Fruit fly (Drosophila melanogaster) whole organism, embryonic: ENCODE data around the gene CG7071.

Experiments
- ATbp ChIP-seq: fragments of 200-800 bp; sonication (Bioruptor generic); optimal IDR thresholded peaks from 2 replicates; lab custom pipeline; 2017; ENCODE audit warnings: missing biosample characterization, mild to moderate bottlenecking, missing genetic modification characterization, missing genetic modification reagents
- Antp ChIP-seq: fragments of 200-800 bp; sonication (Bioruptor generic); optimal IDR thresholded peaks from 3 replicates; lab custom pipeline; 2016; ENCODE audit warnings: missing biosample characterization, missing genetic modification characterization
- Atf-2 ChIP-seq: fragments of 200-800 bp; sonication (Bioruptor generic); optimal IDR thresholded peaks from 2 replicates; lab custom pipeline; 2016; ENCODE audit warnings: missing biosample characterization, missing genetic modification characterization
- B-H2 ChIP-seq: fragments of 200-800 bp; sonication (Bioruptor generic); optimal IDR thresholded peaks from 2 replicates; lab custom pipeline; 2018; ENCODE audit warnings: missing biosample characterization, mild to moderate bottlenecking, missing genetic modification characterization
- Bgb ChIP-seq: fragments of 200-800 bp; sonication (Bioruptor generic); IDR thresholded peaks from 2 replicates; pipeline ENCODE4 v1.3.6; 2022; ENCODE audit warnings: missing biosample characterization, missing genetic modification characterization; ENCODE audit not compliant: partially characterized antibody
- Bteb2 ChIP-seq: fragments of 200-800 bp; sonication (Bioruptor generic); optimal IDR thresholded peaks from 2 replicates; lab custom pipeline; 2016; ENCODE audit warnings: missing biosample characterization, missing genetic modification characterization
- C15 ChIP-seq: fragments of 200-800 bp; sonication (Bioruptor generic); IDR thresholded peaks from 3 replicates; pipeline ENCODE4 v1.3.6; 2022; ENCODE audit warnings: missing biosample characterization, missing genetic modification characterization
- CG10267 ChIP-seq: fragments of 200-800 bp; sonication (Bioruptor generic); optimal IDR thresholded peaks from 2 replicates; lab custom pipeline; 2018; ENCODE audit warnings: missing biosample characterization, mild to moderate bottlenecking, missing genetic modification characterization, moderate library complexity
- CG10959 ChIP-seq: fragments of 200-800 bp; sonication (Bioruptor generic); IDR thresholded peaks from 2 replicates; pipeline ENCODE4 v1.3.6; 2022; ENCODE audit warnings: missing biosample characterization, missing genetic modification characterization
- CG11085 ChIP-seq: fragments of 200-800 bp; sonication (Bioruptor generic); IDR thresholded peaks from 2 replicates; pipeline ENCODE4 v1.3.6; 2022; ENCODE audit warnings: missing biosample characterization, missing genetic modification characterization
- CG11093 ChIP-seq: fragments of 200-800 bp; sonication (Bioruptor generic); IDR thresholded peaks from 3 replicates; pipeline ENCODE4 v1.3.6; 2022; ENCODE audit warnings: missing biosample characterization, missing genetic modification characterization
- CG13894 ChIP-seq: fragments of 200-800 bp; sonication (Bioruptor generic); optimal IDR thresholded peaks from 3 replicates; lab custom pipeline; 2018; ENCODE audit warnings: missing biosample characterization, mild to moderate bottlenecking, missing genetic modification characterization, moderate library complexity
- CG14710 ChIP-seq: fragments of 200-800 bp; sonication (Bioruptor generic); optimal IDR thresholded peaks from 3 replicates; lab custom pipeline; 2019; ENCODE audit warnings: missing biosample characterization, mild to moderate bottlenecking, missing genetic modification characterization, moderate library complexity
- CG1647 ChIP-seq: fragments of 200-800 bp; sonication (Bioruptor generic); optimal IDR thresholded peaks from 3 replicates; lab custom pipeline; 2016; ENCODE audit warnings: missing biosample characterization, missing genetic modification characterization
- CG1832 ChIP-seq: fragments of 200-800 bp; sonication (Bioruptor generic); optimal IDR thresholded peaks from 2 replicates; lab custom pipeline; 2017; ENCODE audit warnings: missing biosample characterization, mild to moderate bottlenecking, missing genetic modification characterization, inconsistent platforms
- CG18476 ChIP-seq: fragments of 200-800 bp; sonication (Bioruptor generic); optimal IDR thresholded peaks from 2 replicates; lab custom pipeline; 2016; ENCODE audit warnings: missing biosample characterization, mild to moderate bottlenecking, missing genetic modification characterization
- CG2202 ChIP-seq: fragments of 200-800 bp; sonication (Bioruptor generic); optimal IDR thresholded peaks from 2 replicates; lab custom pipeline; 2018; ENCODE audit warnings: missing biosample characterization, mild to moderate bottlenecking, missing genetic modification characterization
- CG31441 ChIP-seq: fragments of 200-800 bp; sonication (Bioruptor generic); IDR thresholded peaks from 2 replicates; pipeline ENCODE4 v1.3.6; 2022; ENCODE audit warnings: missing biosample characterization, missing genetic modification characterization
- CG3847 ChIP-seq: fragments of 200-800 bp; sonication (Bioruptor generic); IDR thresholded peaks from 2 replicates; pipeline ENCODE4 v1.3.6; 2022; ENCODE audit warnings: missing biosample characterization, missing genetic modification characterization
- CG4404 ChIP-seq: fragments of 200-800 bp; sonication (Bioruptor generic); IDR thresholded peaks from 2 replicates; pipeline ENCODE4 v1.3.6; 2022; ENCODE audit warnings: missing biosample characterization, missing genetic modification characterization
- CG5245 ChIP-seq: fragments of 200-800 bp; sonication (Bioruptor generic); optimal IDR thresholded peaks from 3 replicates; lab custom pipeline; 2016; ENCODE audit warnings: missing biosample characterization, missing genetic modification characterization
- CG6175 ChIP-seq: fragments of 200-800 bp; sonication (Bioruptor generic); IDR thresholded peaks from 3 replicates; pipeline ENCODE4 v1.3.6; 2022; ENCODE audit warnings: missing biosample characterization, missing genetic modification characterization
- CkIIα-i1 ChIP-seq: fragments of 200-800 bp; sonication (Bioruptor generic); IDR thresholded peaks from 2 replicates; pipeline ENCODE4 v1.3.6; 2022; ENCODE audit warnings: missing biosample characterization, missing genetic modification characterization
- Ets97D ChIP-seq: fragments of 200-800 bp; sonication (Bioruptor generic); optimal IDR thresholded peaks from 3 replicates; lab custom pipeline; 2016; ENCODE audit warnings: missing biosample characterization, missing genetic modification characterization
- Fer3 ChIP-seq: fragments of 200-800 bp; sonication (Bioruptor generic); optimal IDR thresholded peaks from 2 replicates; lab custom pipeline; 2018; ENCODE audit warnings: missing biosample characterization, mild to moderate bottlenecking, missing genetic modification characterization, moderate library complexity
- Gsc ChIP-seq: fragments of 200-800 bp; sonication (Bioruptor generic); IDR thresholded peaks from 2 replicates; pipeline ENCODE4 v1.3.6; 2022; ENCODE audit warnings: missing biosample characterization, missing genetic modification characterization
- HLH4C ChIP-seq: fragments of 200-800 bp; sonication (Bioruptor generic); IDR thresholded peaks from 3 replicates; pipeline ENCODE4 v1.3.6; 2022; ENCODE audit warnings: missing biosample characterization, missing genetic modification characterization; ENCODE audit not compliant: partially characterized antibody
- HLH54F ChIP-seq: fragments of 200-800 bp; sonication (Bioruptor generic); optimal IDR thresholded peaks from 3 replicates; lab custom pipeline; 2016; ENCODE audit warnings: missing biosample characterization, missing genetic modification characterization
- HLHmδ ChIP-seq: fragments of 200-800 bp; sonication (Bioruptor generic); optimal IDR thresholded peaks from 2 replicates; lab custom pipeline; 2018; ENCODE audit warnings: missing biosample characterization, mild to moderate bottlenecking, missing genetic modification characterization, moderate library complexity
- MBD-R2 ChIP-seq: fragments of 200-800 bp; sonication (Bioruptor generic); IDR thresholded peaks from 2 replicates; pipeline ENCODE4 v1.3.6; 2022; ENCODE audit warnings: missing biosample characterization, missing genetic modification characterization
- MTF-1 ChIP-seq: fragments of 200-800 bp; sonication (Bioruptor generic); optimal IDR thresholded peaks from 2 replicates; lab custom pipeline; 2018; ENCODE audit warnings: missing biosample characterization, mild to moderate bottlenecking, missing genetic modification characterization, borderline replicate concordance
- Meics ChIP-seq: fragments of 200-800 bp; sonication (Bioruptor generic); optimal IDR thresholded peaks from 2 replicates; lab custom pipeline; 2017; ENCODE audit warnings: missing biosample characterization, mild to moderate bottlenecking, missing genetic modification characterization
- Poxn ChIP-seq: fragments of 200-800 bp; sonication (Bioruptor generic); IDR thresholded peaks from 2 replicates; pipeline ENCODE4 v1.3.6; 2022; ENCODE audit warnings: missing biosample characterization, missing genetic modification characterization
- Sin3A ChIP-seq: fragments of >200 bp; optimal IDR thresholded peaks from 2 replicates; lab custom pipeline; 2018
- Sry-δ ChIP-seq: fragments of 200-800 bp; sonication (Bioruptor generic); optimal IDR thresholded peaks from 2 replicates; lab custom pipeline; 2016; ENCODE audit warnings: missing biosample characterization, missing genetic modification characterization
- Taf1 ChIP-seq: fragments of 200-800 bp; sonication (Bioruptor generic); IDR thresholded peaks from 2 replicates; pipeline ENCODE4 v1.3.6; 2022; ENCODE audit warnings: missing biosample characterization, missing genetic modification characterization
- Tbp ChIP-seq: fragments of >200 bp; optimal IDR thresholded peaks from 2 replicates; lab custom pipeline; 2018; ENCODE audit warnings: missing biosample characterization, missing genetic modification characterization
- Trl ChIP-seq, 3 experiments: fragments of >200 bp in 2 of 3; fragments of 200-800 bp in 1 of 3; sonication (Bioruptor generic) in 1 of 3; optimal IDR thresholded peaks; 2 replicates in 1 of 3; 3 replicates in 2 of 3; lab custom pipeline; 2016 to 2017; ENCODE audit warnings: missing biosample characterization in 1 of 3, missing genetic modification characterization in 1 of 3
- ara ChIP-seq: fragments of 200-800 bp; sonication (Bioruptor generic); IDR thresholded peaks from 2 replicates; pipeline ENCODE4 v1.3.6; 2022; ENCODE audit warnings: missing biosample characterization, missing genetic modification characterization
- crc ChIP-seq: fragments of 200-800 bp; sonication (Bioruptor generic); optimal IDR thresholded peaks from 2 replicates; lab custom pipeline; 2016; ENCODE audit warnings: missing biosample characterization, missing genetic modification characterization
- dan ChIP-seq: fragments of 200-800 bp; sonication (Bioruptor generic); IDR thresholded peaks from 2 replicates; pipeline ENCODE4 v1.3.6; 2022; ENCODE audit warnings: missing biosample characterization, missing genetic modification characterization
- dati ChIP-seq: fragments of 200-800 bp; sonication (Bioruptor generic); IDR thresholded peaks from 2 replicates; pipeline ENCODE4 v1.3.6; 2022; ENCODE audit warnings: missing biosample characterization, missing genetic modification characterization
- fu2 ChIP-seq: fragments of 200-800 bp; sonication (Bioruptor generic); optimal IDR thresholded peaks from 2 replicates; lab custom pipeline; 2016; ENCODE audit warnings: missing biosample characterization, missing genetic modification characterization
- ham ChIP-seq: fragments of 200-800 bp; sonication (Bioruptor generic); IDR thresholded peaks from 2 replicates; pipeline ENCODE4 v1.3.6; 2022; ENCODE audit warnings: missing biosample characterization, missing genetic modification characterization
- ro ChIP-seq: fragments of 200-800 bp; sonication (Bioruptor generic); IDR thresholded peaks from 2 replicates; pipeline ENCODE4 v1.3.6; 2022; ENCODE audit warnings: missing biosample characterization, missing genetic modification characterization
- sr ChIP-seq: fragments of 200-800 bp; sonication (Bioruptor generic); IDR thresholded peaks from 3 replicates; pipeline ENCODE4 v1.3.6; 2022; ENCODE audit warnings: missing biosample characterization, missing genetic modification characterization
- sug ChIP-seq: fragments of 200-800 bp; optimal IDR thresholded peaks from 2 replicates; lab custom pipeline; 2019; ENCODE audit warnings: missing biosample characterization, mild to moderate bottlenecking, missing genetic modification characterization, moderate library complexity
- tin ChIP-seq: fragments of 200-800 bp; sonication (Bioruptor generic); optimal IDR thresholded peaks from 3 replicates; lab custom pipeline; 2016; ENCODE audit warnings: missing biosample characterization, missing genetic modification characterization
- toy ChIP-seq: fragments of 200-800 bp; sonication (Bioruptor generic); IDR thresholded peaks from 2 replicates; pipeline ENCODE4 v1.3.6; 2022; ENCODE audit warnings: missing biosample characterization, missing genetic modification characterization
- zen2 ChIP-seq: fragments of 200-800 bp; sonication (Bioruptor generic); IDR thresholded peaks from 3 replicates; pipeline ENCODE4 v1.3.6; 2022; ENCODE audit warnings: missing biosample characterization, missing genetic modification characterization; ENCODE audit not compliant: partially characterized antibody

The CG7071 gene

DNA sequence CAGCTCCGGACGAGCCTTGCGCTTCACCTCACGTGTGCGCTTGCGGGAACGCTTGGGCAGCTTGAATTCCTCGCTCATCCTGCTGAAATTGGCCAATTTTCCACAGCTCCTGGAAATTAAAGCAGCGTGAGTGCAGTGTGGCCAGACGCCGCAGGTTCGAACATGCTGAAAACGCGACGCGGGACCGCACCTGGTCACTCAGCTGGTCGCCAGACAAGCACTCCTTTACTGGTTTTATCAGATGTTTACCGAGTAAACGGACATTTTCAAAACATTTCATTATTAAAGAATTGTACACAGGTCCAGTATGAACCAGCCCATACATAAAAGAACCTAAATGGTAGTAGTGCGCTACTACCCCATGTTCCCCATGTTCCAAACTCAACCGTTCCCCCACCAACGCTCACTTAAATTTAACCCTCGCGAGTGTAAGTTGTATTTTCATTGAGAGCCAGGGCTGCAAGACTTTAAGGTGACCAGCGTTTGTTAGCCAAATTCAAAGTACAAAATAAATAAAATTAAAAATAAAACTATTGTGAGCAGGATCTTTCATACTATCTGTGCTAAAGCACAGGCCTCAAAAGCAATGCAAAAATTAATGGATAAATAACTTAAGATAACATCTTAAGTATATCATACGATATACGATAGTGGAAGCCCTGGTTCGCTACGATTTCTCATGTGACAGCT, at the start of gene CG7071, which contains the start of the genes JMJD6 and Muted (continued):
- TF ChIP-seq Sin3A (lab: Kevin White, UChicago) (peak; percentile 88), MTF-1 (GFP tag; lab: Kevin White, UChicago) (peak; percentile 76), Trl (optimal IDR thresholded peaks at IDR 0.05; lab: Kevin White, UChicago) (peak in 1 of 2 experiments; percentile 20), Trl (GFP tag; optimal IDR thresholded peaks at IDR 0.05; lab: Kevin White, UChicago) (peak; percentile 90), C15 (GFP tag; lab: Robert Waterston, UW) (peak; percentile 74), CG10267 (tag; lab: Kevin White, UChicago) (peak; percentile 86), CG4404 (peak; percentile 91), sr (GFP tag; lab: Robert Waterston, UW) (peak; percentile 55; the same call in 1 of the 3 replicates), Taf1 (GFP tag; lab: Robert Waterston, UW) (peak; percentile 76), CG1647 (GFP tag; lab: Kevin White, UChicago) (peak; percentile 91), ro (GFP tag; lab: Robert Waterston, UW) (peak; percentile 81), Atf-2 (GFP tag; lab: Kevin White, UChicago) (peak; percentile 87), CG11085 (peak; percentile 84), CG2202 (tag; lab: Kevin White, UChicago) (peak; percentile 84), dan (peak; percentile 71), ATbp (GFP tag; lab: Kevin White, UChicago) (peak; percentile 73), Antp (peak; percentile 73), B-H2 (GFP tag; lab: Kevin White, UChicago) (peak; percentile 97), Gsc (GFP tag; lab: Robert Waterston, UW) (peak; percentile 79), Tbp (peak; percentile 42), sug (tag; lab: Kevin White, UChicago) (peak; percentile 88), ham (peak; percentile 59; the same call in 1 of the 2 replicates), CG10959 (GFP tag; lab: Robert Waterston, UW) (peak; percentile 95), CkIIα-i1 (GFP tag; lab: Robert Waterston, UW) (no peak), CG31441 (GFP tag; lab: Robert Waterston, UW) (peak; percentile 87), HLH4C (GFP tag; lab: Robert Waterston, UW) (peak; percentile 68), Bteb2 (GFP tag; lab: Kevin White, UChicago) (peak; percentile 92), tin (peak; percentile 96), Bgb (GFP tag; lab: Robert Waterston, UW) (peak; percentile 68), CG6175 (GFP tag; lab: Robert Waterston, UW) (peak; percentile 81), Sry-δ (GFP tag; lab: Kevin White, UChicago) (peak; percentile 71), dati (peak; percentile 87), CG3847 (peak; percentile 95), HLH54F (GFP tag; lab: Kevin White, UChicago) (peak; percentile 95), CG5245 (GFP tag; lab: Kevin White, UChicago) (peak; percentile 84), Fer3 (peak; percentile 93), zen2 (GFP tag; lab: Robert Waterston, UW) (peak; percentile 55; the same call in 1 of the 3 replicates), Poxn (GFP tag; lab: Robert Waterston, UW) (peak; percentile 76), HLHmδ (GFP tag; lab: Kevin White, UChicago) (no peak), CG18476 (GFP tag; lab: Kevin White, UChicago) (peak; percentile 89), toy (GFP tag; lab: Robert Waterston, UW) (peak; percentile 42; the same call in 1 of the 2 replicates), Meics (GFP tag; lab: Kevin White, UChicago) (peak; percentile 90), crc (GFP tag; lab: Kevin White, UChicago) (peak; percentile 77), CG1832 (GFP tag; lab: Kevin White, UChicago) (no peak), CG14710 (peak; percentile 94), fu2 (GFP tag; lab: Kevin White, UChicago) (peak; percentile 85), CG11093 (GFP tag; lab: Robert Waterston, UW) (peak; percentile 85; the same call in 1 of the 3 replicates), ara (GFP tag; lab: Robert Waterston, UW) (peak; percentile 86), MBD-R2 (GFP tag; lab: Robert Waterston, UW) (peak; percentile 83), CG13894 (tag; lab: Kevin White, UChicago) (peak; percentile 94), Ets97D (peak; percentile 87)
